Fruit fly (Drosophila melanogaster) whole organism, adult: Measurements from ENCODE around the gene Kua.

ENCODE experiments used
- CG1620 ChIP-seq: fragments of 200-800 bp; sonication (Bioruptor generic); optimal IDR thresholded peaks from 2 replicates; lab custom pipeline; 2016; ENCODE audit warnings: missing biosample characterization, missing genetic modification characterization
- cnc ChIP-seq, 2 experiments: fragments of >200 bp; optimal IDR thresholded peaks; 2 replicates each; lab custom pipeline; 2017
- ovo ChIP-seq: fragments of 200-800 bp; sonication (Bioruptor generic); optimal IDR thresholded peaks from 2 replicates; lab custom pipeline; 2016; ENCODE audit warnings: missing biosample characterization, missing genetic modification characterization
- toe ChIP-seq: fragments of 200-800 bp; sonication (Bioruptor generic); optimal IDR thresholded peaks from 2 replicates; lab custom pipeline; 2016; ENCODE audit warnings: missing biosample characterization, missing genetic modification characterization

DNA sequence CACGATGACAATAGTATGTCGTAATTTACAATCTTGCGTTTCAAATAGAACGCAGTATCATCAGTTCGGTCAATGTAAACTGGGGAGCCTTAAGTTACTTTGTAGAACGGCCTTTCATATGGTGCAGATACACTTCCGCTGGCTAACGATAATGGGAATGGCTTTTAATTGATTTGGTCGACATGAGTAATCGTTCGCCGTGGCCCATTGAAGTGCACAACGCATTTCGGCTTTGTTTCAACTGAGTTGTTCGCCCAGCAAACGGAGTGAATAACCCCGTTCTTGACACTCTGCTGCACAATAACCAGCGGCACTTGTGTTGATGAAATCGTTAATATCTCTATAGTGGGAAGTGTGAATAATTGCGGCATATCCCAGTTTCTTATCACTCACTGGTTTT lies 29.5 kb upstream of the Kua start:
- TF ChIP-seq cnc (optimal IDR thresholded peaks at IDR 0.05; lab: Kevin White, UChicago): no peak
- TF ChIP-seq CG1620 (GFP tag; lab: Kevin White, UChicago): no peak
- no peak for TF ChIP-seq toe (GFP tag; lab: Kevin White, UChicago)
- no peak for TF ChIP-seq ovo
